Worm (Caenorhabditis elegans) whole organism, midembryonic: Measurements from ENCODE around the gene C14C10.2.

ENCODE experiments used
- T22C8.4 ChIP-seq: fragments of 200-800 bp; sonication (Bioruptor generic); IDR thresholded peaks from 2 replicates; pipeline ENCODE4 v1.3.6; 2022; ENCODE audit warnings: missing genetic modification characterization, missing compliant biosample characterization
- cog-1 ChIP-seq: sonication (generic microtip); optimal IDR thresholded peaks from 2 replicates; lab custom pipeline; 2016; ENCODE audit warnings: missing genetic modification characterization, missing compliant biosample characterization
- flt-1 ChIP-seq: fragments of 200-800 bp; sonication (Bioruptor generic); IDR thresholded peaks from 2 replicates; pipeline ENCODE4 v1.3.6; 2022; ENCODE audit warnings: missing genetic modification characterization, missing compliant biosample characterization
- ref-1 ChIP-seq: fragments of 200-800 bp; sonication (Bioruptor generic); conservative IDR thresholded peaks from 2 replicates; pipeline ENCODE4 v1.3.6; 2022; ENCODE audit warnings: missing genetic modification reagents, missing genetic modification characterization, missing compliant biosample characterization
- tab-1 ChIP-seq: fragments of 200-800 bp; sonication (Bioruptor generic); IDR thresholded peaks from 2 replicates; pipeline ENCODE4 v1.3.6; 2022; ENCODE audit warnings: missing genetic modification characterization, missing compliant biosample characterization

- TF ChIP-seq cog-1, result no peak
- no peak for TF ChIP-seq flt-1 (GFP tag; lab: Robert Waterston, UW)
- no peak for TF ChIP-seq tab-1 (GFP tag; lab: Robert Waterston, UW)
- no peak for TF ChIP-seq T22C8.4 (GFP tag; lab: Robert Waterston, UW)
- no peak for TF ChIP-seq ref-1
These were observed 17.2 kb upstream of the C14C10.2 start, which contains the start of gene ZC116.1 for ce11 chrV:12609526-12609925.
